Fruit fly (Drosophila melanogaster): Measurements from ENCODE around the gene CG12003.
A peak's percentile ranks its signal among the peaks of the same experiment; 100 is the strongest.

CG12003 gene

dm6 chr3L:1517274-1518047 lies 47.7 kb upstream of the CG12003 start (continued):
- TF ChIP-seq CG17568 (GFP tag; optimal IDR thresholded peaks at IDR 0.05) (no peak), kah (GFP tag; optimal IDR thresholded peaks at IDR 0.05) (no peak), scrt (GFP tag; optimal IDR thresholded peaks at IDR 0.05) (no peak), Asciz (GFP tag; optimal IDR thresholded peaks at IDR 0.05) (no peak), sug (tag; optimal IDR thresholded peaks at IDR 0.05) (no peak), grau (tag; optimal IDR thresholded peaks at IDR 0.05) (no peak), Fer2 (tag; optimal IDR thresholded peaks at IDR 0.05) (no peak), caup (GFP tag; optimal IDR thresholded peaks at IDR 0.05; ENCODE audit: severe bottlenecking) (peak; percentile 38), az2 (GFP tag; optimal IDR thresholded peaks at IDR 0.05) (peak; percentile 55), inv (GFP tag; IDR thresholded peaks at IDR 0.05; ENCODE audit: partially characterized antibody) (peak; percentile 69), CG4617 (GFP tag; optimal IDR thresholded peaks at IDR 0.05; ENCODE audit: borderline replicate concordance) (peak; percentile 52), CG4854 (GFP tag; optimal IDR thresholded peaks at IDR 0.05) (no peak), Eip74EF (GFP tag; optimal IDR thresholded peaks at IDR 0.05) (no peak)

dm6 chr3L:1518715-1519603 lies 46.2 kb upstream of the CG12003 start:
- peak; percentile 20; the same call in 1 of the 2 replicates for TF ChIP-seq Drgx (GFP tag; IDR thresholded peaks at IDR 0.05)
- no peak for TF ChIP-seq Med (GFP tag)

DNA sequence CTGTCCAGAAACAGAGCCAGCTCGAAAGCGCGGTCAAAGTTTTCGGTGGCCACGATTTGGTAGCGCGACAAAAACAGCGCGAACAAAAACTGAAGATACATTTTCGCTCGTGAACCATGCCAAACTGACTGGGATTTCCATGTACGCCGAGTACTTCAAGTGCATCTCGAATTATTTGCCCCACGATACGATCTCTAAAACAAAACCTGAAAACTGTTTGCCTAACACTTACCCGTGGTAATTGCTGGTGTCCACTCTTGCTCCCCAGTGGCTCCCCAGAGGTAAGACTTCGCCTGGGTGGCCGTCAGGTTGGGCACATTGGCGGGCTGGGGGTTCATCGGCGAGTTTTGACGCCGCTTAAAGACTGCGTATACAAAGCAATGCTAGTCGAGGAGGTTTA lies 34.0 kb upstream of the CG12003 start, which contains the start of gene Ir62a:
TSS of gene Ir62a (minus strand) at position 101 of the 400 bp plus-strand sequence.
- no peak for TF ChIP-seq Elba2 (GFP tag; optimal IDR thresholded peaks at IDR 0.05)
- no peak for TF ChIP-seq chif (GFP tag; optimal IDR thresholded peaks at IDR 0.05)
- no peak for TF ChIP-seq Side (GFP tag; optimal IDR thresholded peaks at IDR 0.05)
- no peak for TF ChIP-seq ranshi (GFP tag; IDR thresholded peaks at IDR 0.05)
- no peak for TF ChIP-seq bcd (GFP tag; optimal IDR thresholded peaks at IDR 0.05)
- no peak for TF ChIP-seq nerfin-1 (tag; optimal IDR thresholded peaks at IDR 0.05)
- TF ChIP-seq CG32532 (GFP tag; IDR thresholded peaks at IDR 0.05) = no peak
- no peak for TF ChIP-seq Dek (tag; optimal IDR thresholded peaks at IDR 0.05)

- TF ChIP-seq rib (GFP tag; IDR thresholded peaks at IDR 0.05) (no peak), CG12104 (GFP tag; optimal IDR thresholded peaks at IDR 0.05) (peak; percentile 7), CG1529 (GFP tag; optimal IDR thresholded peaks at IDR 0.05) (no peak), CG6654 (GFP tag; optimal IDR thresholded peaks at IDR 0.05) (no peak), Fer2 (tag; optimal IDR thresholded peaks at IDR 0.05) (no peak), sim (GFP tag; IDR thresholded peaks at IDR 0.05) (no peak), Kr (GFP tag; optimal IDR thresholded peaks at IDR 0.05) (no peak), cg (GFP tag; optimal IDR thresholded peaks at IDR 0.05) (no peak), hth (optimal IDR thresholded peaks at IDR 0.05) (no peak), tll (GFP tag; optimal IDR thresholded peaks at IDR 0.05) (no peak), sr (GFP tag; IDR thresholded peaks at IDR 0.05) (no peak), lilli (GFP tag; optimal IDR thresholded peaks at IDR 0.05) (no peak), CG5180 (GFP tag; optimal IDR thresholded peaks at IDR 0.05) (no peak), CG15696 (tag; optimal IDR thresholded peaks at IDR 0.05) (peak; percentile 6), CG9797 (GFP tag; optimal IDR thresholded peaks at IDR 0.05) (peak; percentile 66), CkIIα-i1 (GFP tag; IDR thresholded peaks at IDR 0.05) (no peak), Rx (GFP tag; IDR thresholded peaks at IDR 0.05) (0 out of 2 replicates have a peak, but pooled peaks have one; percentile 14), CG7271 (tag; optimal IDR thresholded peaks at IDR 0.05) (no peak), CG12155 (GFP tag; optimal IDR thresholded peaks at IDR 0.05) (no peak)
Measured at dm6 chr3L:1533699-1534431, 31.3 kb upstream of the CG12003 start, which contains the start of gene Iml1. TSS of gene Iml1 (minus strand) at chr3L:1534034.

Data from whole organism, embryonic.